Fruit fly (Drosophila melanogaster): Measurements from ENCODE around the gene CG12231.
A peak's percentile ranks its signal among the peaks of the same experiment; 100 is the strongest.

Gene CG12231

dm6 chrX:19494285-19494684 lies 37.3 kb downstream of the CG12231 start, which contains the start of gene CG12204 (continued):
- TF ChIP-seq ash1 (GFP tag; optimal IDR thresholded peaks at IDR 0.05) (no peak), H15 (GFP tag; IDR thresholded peaks at IDR 0.05) (no peak), ERR (GFP tag; optimal IDR thresholded peaks at IDR 0.05) (no peak), dati (GFP tag; IDR thresholded peaks at IDR 0.05) (no peak), CG31365 (tag; optimal IDR thresholded peaks at IDR 0.05) (no peak), ranshi (GFP tag; IDR thresholded peaks at IDR 0.05) (no peak), D19A (tag; optimal IDR thresholded peaks at IDR 0.05) (no peak), CG9727 (GFP tag; optimal IDR thresholded peaks at IDR 0.05) (no peak), gsb (GFP tag; IDR thresholded peaks at IDR 0.05) (no peak), CG15269 (tag; optimal IDR thresholded peaks at IDR 0.05) (no peak), pzg (GFP tag; optimal IDR thresholded peaks at IDR 0.05) (peak; percentile 24), H2.0 (GFP tag; IDR thresholded peaks at IDR 0.05) (no peak), Gug (GFP tag; IDR thresholded peaks at IDR 0.05) (no peak), ci (GFP tag; IDR thresholded peaks at IDR 0.05) (peak; percentile 60; the same call in 1 of the 3 replicates), CG15073 (GFP tag; optimal IDR thresholded peaks at IDR 0.05) (no peak), jing (GFP tag; optimal IDR thresholded peaks at IDR 0.05) (no peak), CG8388 (GFP tag; optimal IDR thresholded peaks at IDR 0.05) (no peak), seq (GFP tag; IDR thresholded peaks at IDR 0.05) (no peak), amos (GFP tag; IDR thresholded peaks at IDR 0.05; ENCODE audit: partially characterized antibody) (peak; percentile 30; the same call in 1 of the 2 replicates), CG7786 (GFP tag; optimal IDR thresholded peaks at IDR 0.05) (peak; percentile 43), CG1233 (GFP tag; optimal IDR thresholded peaks at IDR 0.05) (no peak), CG13287 (GFP tag; IDR thresholded peaks at IDR 0.05; ENCODE audit: partially characterized antibody) (no peak; the same call in 1 of the 2 replicates), CG14014 (GFP tag; IDR thresholded peaks at IDR 0.05) (peak; percentile 22; the same call in 1 of the 2 replicates), en (GFP tag; optimal IDR thresholded peaks at IDR 0.05) (no peak), Hr51 (GFP tag; optimal IDR thresholded peaks at IDR 0.05) (peak in 1 of 2 experiments; percentile 17), Dad (GFP tag; optimal IDR thresholded peaks at IDR 0.05) (peak; percentile 11), Drgx (GFP tag; IDR thresholded peaks at IDR 0.05) (0 out of 2 replicates have a peak, but pooled peaks have one; percentile 28), ase (GFP tag; IDR thresholded peaks at IDR 0.05) (no peak), zen2 (GFP tag; IDR thresholded peaks at IDR 0.05; ENCODE audit: partially characterized antibody) (0 out of 3 replicates have a peak, but pooled peaks have one; percentile 13), CG5953 (GFP tag; IDR thresholded peaks at IDR 0.05) (no peak), Antp (GFP tag; optimal IDR thresholded peaks at IDR 0.05) (peak; percentile 28), NFAT (GFP tag; IDR thresholded peaks at IDR 0.05) (peak; percentile 43; the same call in 1 of the 2 replicates), Ets97D (GFP tag; optimal IDR thresholded peaks at IDR 0.05) (peak; percentile 25), stwl (tag; optimal IDR thresholded peaks at IDR 0.05) (peak; percentile 70), CG15601 (tag; optimal IDR thresholded peaks at IDR 0.05) (no peak), sd (tag; optimal IDR thresholded peaks at IDR 0.05) (no peak), Rfx (GFP tag; IDR thresholded peaks at IDR 0.05) (peak; percentile 50), nmo (GFP tag; optimal IDR thresholded peaks at IDR 0.05) (no peak), bowl (GFP tag; IDR thresholded peaks at IDR 0.05) (no peak), CG2202 (tag; optimal IDR thresholded peaks at IDR 0.05) (no peak), CG31388 (GFP tag; optimal IDR thresholded peaks at IDR 0.05) (no peak), CG12659 (GFP tag; optimal IDR thresholded peaks at IDR 0.05) (peak; percentile 22), her (GFP tag; optimal IDR thresholded peaks at IDR 0.05) (peak; percentile 34), ro (GFP tag; IDR thresholded peaks at IDR 0.05) (no peak), Gsc (GFP tag; IDR thresholded peaks at IDR 0.05) (no peak), gem (tag; optimal IDR thresholded peaks at IDR 0.05) (no peak), CG2712 (tag; optimal IDR thresholded peaks at IDR 0.05) (no peak), ap (GFP tag; IDR thresholded peaks at IDR 0.05) (no peak), CG32532 (GFP tag; IDR thresholded peaks at IDR 0.05) (peak; percentile 52), bbx (GFP tag; IDR thresholded peaks at IDR 0.05; ENCODE audit: partially characterized antibody) (peak; percentile 24; the same call in 1 of the 2 replicates), CG3281 (GFP tag; optimal IDR thresholded peaks at IDR 0.05) (peak; percentile 4)
